Worm (Caenorhabditis elegans): ENCODE data around the gene F15D4.2.

The F15D4.2 gene

ce11 chrII:13260540-13260939 lies 44.6 kb downstream of the F15D4.2 start:
- TF ChIP-seq fos-1 (tag; optimal IDR thresholded peaks at IDR 0.05) (no peak), nhr-76 (tag; optimal IDR thresholded peaks at IDR 0.05) (no peak), egl-5 (tag; optimal IDR thresholded peaks at IDR 0.05) (no peak), lsy-12 (tag; optimal IDR thresholded peaks at IDR 0.05) (no peak), snpc-4 (tag; optimal IDR thresholded peaks at IDR 0.05) (no peak), ceh-82 (tag; optimal IDR thresholded peaks at IDR 0.05) (no peak), elt-2 (tag; optimal IDR thresholded peaks at IDR 0.05) (no peak), sea-2 (GFP tag; optimal IDR thresholded peaks at IDR 0.05) (no peak), mdl-1 (tag; optimal IDR thresholded peaks at IDR 0.05) (no peak)

All from whole organism, L3 larva.